Fruit fly (Drosophila melanogaster) whole organism, embryonic: Measurements from ENCODE around the gene Eip75B.

ENCODE experiments used
- Awh ChIP-seq: fragments of 200-800 bp; sonication (Bioruptor generic); IDR thresholded peaks from 2 replicates; pipeline ENCODE4, ENCODE4 v1.3.6; 2022; ENCODE audit warnings: missing biosample characterization, missing genetic modification characterization
- B-H2 ChIP-seq: fragments of 200-800 bp; sonication (Bioruptor generic); optimal IDR thresholded peaks from 2 replicates; lab custom pipeline; 2018; ENCODE audit warnings: missing biosample characterization, mild to moderate bottlenecking, missing genetic modification characterization
- CG11504 ChIP-seq: fragments of 200-800 bp; sonication (Bioruptor generic); optimal IDR thresholded peaks from 3 replicates; lab custom pipeline; 2019; ENCODE audit warnings: missing biosample characterization, mild to moderate bottlenecking, missing genetic modification characterization, moderate library complexity
- CG1233 ChIP-seq: fragments of 200-800 bp; sonication (Bioruptor generic); optimal IDR thresholded peaks from 4 replicates; lab custom pipeline; 2018; ENCODE audit warnings: missing biosample characterization, mild to moderate bottlenecking, missing genetic modification characterization
- CG15601 ChIP-seq: fragments of 200-800 bp; sonication (Bioruptor generic); optimal IDR thresholded peaks from 3 replicates; lab custom pipeline; 2019; ENCODE audit warnings: missing biosample characterization, mild to moderate bottlenecking, missing genetic modification characterization, moderate library complexity
- CG1647 ChIP-seq: fragments of 200-800 bp; sonication (Bioruptor generic); optimal IDR thresholded peaks from 3 replicates; lab custom pipeline; 2016; ENCODE audit warnings: missing biosample characterization, missing genetic modification characterization
- CG17359 ChIP-seq: fragments of 200-800 bp; sonication (Bioruptor generic); optimal IDR thresholded peaks from 3 replicates; lab custom pipeline; 2018; ENCODE audit warnings: missing biosample characterization, mild to moderate bottlenecking, missing genetic modification characterization, moderate library complexity
- CG17385 ChIP-seq: fragments of 200-800 bp; sonication (Bioruptor generic); optimal IDR thresholded peaks from 3 replicates; lab custom pipeline; 2018; ENCODE audit warnings: missing biosample characterization, mild to moderate bottlenecking, missing genetic modification characterization
- CG1792 ChIP-seq: fragments of 200-800 bp; sonication (Bioruptor generic); optimal IDR thresholded peaks from 2 replicates; lab custom pipeline; 2016; ENCODE audit warnings: missing biosample characterization, missing genetic modification characterization
- CG18011 ChIP-seq: fragments of 200-800 bp; sonication (Bioruptor generic); optimal IDR thresholded peaks from 2 replicates; lab custom pipeline; 2017; ENCODE audit warnings: missing biosample characterization, missing genetic modification characterization, mild to moderate bottlenecking, moderate library complexity, missing genotype
- CG32532 ChIP-seq: fragments of 200-800 bp; sonication (Bioruptor generic); IDR thresholded peaks from 2 replicates; pipeline ENCODE4 v1.3.6; 2022; ENCODE audit warnings: missing biosample characterization, missing genetic modification characterization
- CG34376 ChIP-seq: fragments of 200-800 bp; sonication (Bioruptor generic); optimal IDR thresholded peaks from 2 replicates; lab custom pipeline; 2018; ENCODE audit warnings: missing biosample characterization, mild to moderate bottlenecking, missing genetic modification characterization
- CG42726 ChIP-seq: fragments of 200-800 bp; sonication (Bioruptor generic); IDR thresholded peaks from 2 replicates; pipeline ENCODE4 v1.3.6; 2022; ENCODE audit warnings: missing biosample characterization, missing genetic modification characterization; ENCODE audit not compliant: partially characterized antibody
- CG6813 ChIP-seq: fragments of 200-800 bp; sonication (Bioruptor generic); optimal IDR thresholded peaks from 2 replicates; lab custom pipeline; 2017; ENCODE audit warnings: missing biosample characterization, missing genetic modification characterization, mild to moderate bottlenecking, moderate library complexity, missing genetic modification reagents
- CG9817 ChIP-seq: fragments of 200-800 bp; sonication (Bioruptor generic); optimal IDR thresholded peaks from 2 replicates; lab custom pipeline; 2018; ENCODE audit warnings: missing biosample characterization, mild to moderate bottlenecking, missing genetic modification characterization, moderate library complexity
- D ChIP-seq, 2 experiments: fragments of 200-800 bp in 1 of 2; fragments of >200 bp in 1 of 2; sonication (Bioruptor generic) in 1 of 2; optimal IDR thresholded peaks; 2 replicates in 1 of 2; 3 replicates in 1 of 2; lab custom pipeline; 2017; ENCODE audit warnings: mild to moderate bottlenecking in 1 of 2, missing biosample characterization in 1 of 2, missing genetic modification characterization in 1 of 2, missing genetic modification reagents in 1 of 2
- Doc3 ChIP-seq: fragments of 200-800 bp; sonication (Bioruptor generic); IDR thresholded peaks from 3 replicates; pipeline ENCODE4 v1.3.6; 2022; ENCODE audit warnings: missing biosample characterization, missing genetic modification characterization; ENCODE audit not compliant: partially characterized antibody
- E2f1 ChIP-seq: fragments of 200-800 bp; sonication (Bioruptor generic); IDR thresholded peaks from 2 replicates; pipeline ENCODE4 v1.3.6; 2022; ENCODE audit warnings: missing biosample characterization, missing genetic modification characterization
- Eip74EF ChIP-seq, 2 experiments: fragments of 200-800 bp in 1 of 2; fragments of >200 bp in 1 of 2; sonication (Bioruptor generic) in 1 of 2; optimal IDR thresholded peaks; 2 replicates each; lab custom pipeline; 2017 to 2019; ENCODE audit warnings: missing biosample characterization in 2 of 2, missing genetic modification characterization in 2 of 2, mild to moderate bottlenecking in 1 of 2, moderate library complexity in 1 of 2
- Hr39 ChIP-seq: fragments of >200 bp; optimal IDR thresholded peaks from 2 replicates; lab custom pipeline; 2017
- Hr51 ChIP-seq, 2 experiments: fragments of 200-800 bp; sonication (Bioruptor generic); optimal IDR thresholded peaks; 2 replicates in 1 of 2; 3 replicates in 1 of 2; lab custom pipeline; 2016 to 2018; ENCODE audit warnings: missing biosample characterization in 2 of 2, missing genetic modification characterization in 2 of 2, mild to moderate bottlenecking in 1 of 2, moderate library complexity in 1 of 2
- Hr78 ChIP-seq, 2 experiments: fragments of 200-800 bp in 1 of 2; fragments of >200 bp in 1 of 2; sonication (Bioruptor generic) in 1 of 2; optimal IDR thresholded peaks; 2 replicates each; lab custom pipeline; 2017 to 2019; ENCODE audit warnings: missing biosample characterization in 2 of 2, missing genetic modification characterization in 2 of 2, mild to moderate bottlenecking in 1 of 2, moderate library complexity in 1 of 2
- Rfx ChIP-seq: fragments of 200-800 bp; sonication (Bioruptor generic); IDR thresholded peaks from 2 replicates; pipeline ENCODE4 v1.3.6; 2022; ENCODE audit warnings: missing biosample characterization, missing genetic modification characterization
- Six4 ChIP-seq: fragments of 200-800 bp; sonication (Bioruptor generic); optimal IDR thresholded peaks from 2 replicates; lab custom pipeline; 2016; ENCODE audit warnings: missing biosample characterization, missing genetic modification characterization
- Stat92E ChIP-seq, 3 experiments: fragments of >200 bp in 2 of 3; fragments of 200-800 bp in 1 of 3; sonication (Bioruptor generic) in 1 of 3; optimal IDR thresholded peaks; 2 replicates each; lab custom pipeline; 2017 to 2019; ENCODE audit warnings: missing biosample characterization in 3 of 3, missing genetic modification characterization in 3 of 3, mild to moderate bottlenecking in 1 of 3, moderate library complexity in 1 of 3
- ac ChIP-seq: fragments of 200-800 bp; sonication (Bioruptor generic); optimal IDR thresholded peaks from 3 replicates; lab custom pipeline; 2017; ENCODE audit warnings: missing biosample characterization, mild to moderate bottlenecking, missing genetic modification characterization
- aop ChIP-seq: fragments of 200-800 bp; sonication (Bioruptor generic); IDR thresholded peaks from 2 replicates; pipeline ENCODE4 v1.3.6; 2022; ENCODE audit warnings: missing biosample characterization, missing genetic modification characterization
- bbx ChIP-seq: fragments of 200-800 bp; sonication (Bioruptor generic); IDR thresholded peaks from 2 replicates; pipeline ENCODE4 v1.3.6; 2022; ENCODE audit warnings: missing biosample characterization, missing genetic modification characterization; ENCODE audit not compliant: partially characterized antibody
- chinmo ChIP-seq: fragments of 200-800 bp; sonication (Bioruptor generic); IDR thresholded peaks from 4 replicates; pipeline ENCODE4 v1.3.6; 2022; ENCODE audit warnings: missing biosample characterization, missing genetic modification characterization; ENCODE audit not compliant: partially characterized antibody
- da ChIP-seq: fragments of 200-800 bp; sonication (Bioruptor generic); optimal IDR thresholded peaks from 2 replicates; lab custom pipeline; 2016; ENCODE audit warnings: missing biosample characterization, missing genetic modification characterization
- dati ChIP-seq: fragments of 200-800 bp; sonication (Bioruptor generic); IDR thresholded peaks from 2 replicates; pipeline ENCODE4 v1.3.6; 2022; ENCODE audit warnings: missing biosample characterization, missing genetic modification characterization
- dmrt11E ChIP-seq: fragments of 200-800 bp; sonication (Bioruptor generic); optimal IDR thresholded peaks from 3 replicates; lab custom pipeline; 2018; ENCODE audit warnings: missing biosample characterization, mild to moderate bottlenecking, missing genetic modification characterization, moderate library complexity
- gsb-n ChIP-seq: fragments of 200-800 bp; sonication (Bioruptor generic); optimal IDR thresholded peaks from 3 replicates; lab custom pipeline; 2018; ENCODE audit warnings: missing biosample characterization, mild to moderate bottlenecking, missing genetic modification characterization
- her ChIP-seq: fragments of 200-800 bp; sonication (Bioruptor generic); optimal IDR thresholded peaks from 2 replicates; lab custom pipeline; 2016; ENCODE audit warnings: missing biosample characterization, missing genetic modification characterization
- jigr1 ChIP-seq: fragments of 200-800 bp; sonication (Bioruptor generic); IDR thresholded peaks from 3 replicates; pipeline ENCODE4 v1.3.6; 2022; ENCODE audit warnings: missing biosample characterization, missing genetic modification characterization
- luna ChIP-seq: fragments of 200-800 bp; sonication (Bioruptor generic); optimal IDR thresholded peaks from 2 replicates; lab custom pipeline; 2016; ENCODE audit warnings: missing biosample characterization, missing genetic modification characterization
- prd ChIP-seq, 3 experiments: fragments of >200 bp in 2 of 3; fragments of 200-800 bp in 1 of 3; sonication (Bioruptor generic) in 1 of 3; optimal IDR thresholded peaks in 2 of 3; IDR thresholded peaks in 1 of 3; 2 replicates in 2 of 3; 3 replicates in 1 of 3; pipeline versions ENCODE4 v1.3.6 to Lab custom; 2017 to 2022; ENCODE audit warnings: missing biosample characterization in 1 of 3, missing genetic modification characterization in 1 of 3
- row ChIP-seq: fragments of 200-800 bp; sonication (Bioruptor generic); IDR thresholded peaks from 3 replicates; pipeline ENCODE4 v1.3.6; 2022; ENCODE audit warnings: missing biosample characterization, missing genetic modification characterization
- sd ChIP-seq: fragments of 200-800 bp; sonication (Bioruptor generic); optimal IDR thresholded peaks from 3 replicates; lab custom pipeline; 2018; ENCODE audit warnings: missing biosample characterization, mild to moderate bottlenecking, missing genetic modification characterization, moderate library complexity
- sisA ChIP-seq: fragments of 200-800 bp; sonication (Bioruptor generic); IDR thresholded peaks from 2 replicates; pipeline ENCODE4 v1.3.6; 2022; ENCODE audit warnings: missing biosample characterization, missing genetic modification characterization
- slp2 ChIP-seq: fragments of 200-800 bp; sonication (Bioruptor generic); optimal IDR thresholded peaks from 2 replicates; lab custom pipeline; 2016; ENCODE audit warnings: missing biosample characterization, missing genetic modification characterization
- sna ChIP-seq: fragments of 200-800 bp; sonication (Bioruptor generic); IDR thresholded peaks from 2 replicates; pipeline ENCODE4 v1.3.6; 2022; ENCODE audit warnings: missing biosample characterization, missing genetic modification characterization; ENCODE audit not compliant: partially characterized antibody
- sug ChIP-seq: fragments of 200-800 bp; optimal IDR thresholded peaks from 2 replicates; lab custom pipeline; 2019; ENCODE audit warnings: missing biosample characterization, mild to moderate bottlenecking, missing genetic modification characterization, moderate library complexity
- tup ChIP-seq: fragments of 200-800 bp; sonication (Bioruptor generic); optimal IDR thresholded peaks from 2 replicates; lab custom pipeline; 2016; ENCODE audit warnings: missing biosample characterization, mild to moderate bottlenecking, missing genetic modification characterization, moderate library complexity
- zfh2 ChIP-seq: fragments of 200-800 bp; sonication (Bioruptor generic); optimal IDR thresholded peaks from 2 replicates; lab custom pipeline; 2016; ENCODE audit warnings: missing biosample characterization, missing genetic modification characterization

Eip75B gene

DNA sequence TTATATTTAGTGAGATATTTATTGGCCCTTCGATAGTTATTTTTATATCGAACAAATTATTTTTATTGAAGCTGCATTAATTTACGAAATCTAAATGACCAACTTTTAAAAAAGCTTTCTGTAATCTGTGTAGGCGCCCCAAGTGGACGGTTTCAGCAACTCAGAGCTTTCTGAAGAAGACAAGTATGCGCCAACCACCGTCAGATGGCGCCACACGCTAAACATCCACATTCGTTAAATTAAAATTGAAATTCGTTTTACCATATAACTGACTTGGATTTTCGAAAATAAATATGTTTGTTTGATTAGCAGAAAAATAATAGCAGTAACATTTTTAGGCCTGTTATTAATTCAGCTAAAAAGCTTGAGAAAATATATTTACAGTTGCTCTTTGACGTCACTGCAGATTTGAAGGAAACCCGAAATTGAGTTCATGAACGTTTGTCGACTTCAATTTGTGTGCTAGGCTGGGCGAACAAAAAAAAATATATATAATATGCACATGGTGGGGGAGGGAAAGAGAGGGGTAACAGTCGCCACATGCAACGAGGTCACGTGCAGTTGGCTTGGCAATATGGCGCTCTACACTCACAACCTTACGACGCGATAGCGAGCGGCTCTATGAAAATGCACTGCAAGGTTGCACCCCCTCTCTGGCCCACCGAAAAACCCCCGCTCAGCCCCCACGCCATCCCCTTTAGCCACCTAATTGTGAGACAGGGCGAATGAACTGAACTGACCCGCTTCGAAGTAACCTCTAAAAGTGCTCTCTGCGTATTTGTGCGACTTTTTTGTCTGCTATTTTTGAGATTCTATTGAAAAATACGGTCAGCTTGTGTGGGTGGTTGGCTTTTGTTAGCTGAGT lies 44.6 kb downstream of the Eip75B start (continued):
- TF ChIP-seq Six4, result peak; percentile 66
- TF ChIP-seq bbx, result no peak; the same call in 1 of the 2 replicates
- peak; percentile 82 for TF ChIP-seq sug (tag; lab: Kevin White, UChicago)
- TF ChIP-seq CG17385 (GFP tag; lab: Kevin White, UChicago), result peak; percentile 85
- no peak for TF ChIP-seq aop
- TF ChIP-seq gsb-n (tag; lab: Kevin White, UChicago), result peak; percentile 62
- TF ChIP-seq B-H2 (GFP tag; lab: Kevin White, UChicago), result peak; percentile 93
- TF ChIP-seq E2f1 (GFP tag; lab: Robert Waterston, UW), result peak; percentile 75
- TF ChIP-seq CG18011 (GFP tag; lab: Kevin White, UChicago), result peak; percentile 88
- TF ChIP-seq luna (GFP tag; lab: Kevin White, UChicago), result peak; percentile 48
- peak; percentile 73 for TF ChIP-seq CG42726 (GFP tag; lab: Robert Waterston, UW)
- no peak for TF ChIP-seq prd (optimal IDR thresholded peaks at IDR 0.05; lab: Kevin White, UChicago)
- peak; percentile 41; the same call in 2 of the 3 replicates for TF ChIP-seq prd (GFP tag; IDR thresholded peaks at IDR 0.05; lab: Robert Waterston, UW)
- peak; percentile 34; the same call in 2 of the 3 replicates for TF ChIP-seq row (GFP tag; lab: Robert Waterston, UW)
- peak; percentile 72 for TF ChIP-seq CG1792
- TF ChIP-seq D (optimal IDR thresholded peaks at IDR 0.05; lab: Kevin White, UChicago), result no peak
- TF ChIP-seq D (GFP tag; optimal IDR thresholded peaks at IDR 0.05; lab: Kevin White, UChicago), result peak; percentile 84
- peak; percentile 63 for TF ChIP-seq dmrt11E (tag; lab: Kevin White, UChicago)
- peak; percentile 81 for TF ChIP-seq CG11504 (tag; lab: Kevin White, UChicago)
- TF ChIP-seq CG9817 (tag; lab: Kevin White, UChicago), result peak; percentile 71
- peak in 1 of 2 experiments; percentile 66 for TF ChIP-seq Hr78 (GFP tag; optimal IDR thresholded peaks at IDR 0.05; lab: Kevin White, UChicago)
- no peak for TF ChIP-seq sna
- TF ChIP-seq CG15601 (tag; lab: Kevin White, UChicago), result peak; percentile 83
- peak; percentile 51 for TF ChIP-seq ac (GFP tag; lab: Kevin White, UChicago)
- TF ChIP-seq tup (GFP tag; lab: Kevin White, UChicago), result peak; percentile 54
- peak; percentile 78; the same call in 2 of the 4 replicates for TF ChIP-seq chinmo (GFP tag; lab: Robert Waterston, UW)
- peak; percentile 95 for TF ChIP-seq CG32532 (GFP tag; lab: Robert Waterston, UW)
- TF ChIP-seq slp2 (GFP tag; lab: Kevin White, UChicago), result peak; percentile 86
- TF ChIP-seq dati (GFP tag; lab: Robert Waterston, UW), result 0 out of 2 replicates have a peak, but pooled peaks have one; percentile 9
- TF ChIP-seq sd, result peak; percentile 76
- peak; percentile 81 for TF ChIP-seq da
- peak; percentile 92 for TF ChIP-seq CG6813
- peak; percentile 72 to 83 for TF ChIP-seq Hr51 (GFP tag; optimal IDR thresholded peaks at IDR 0.05; lab: Kevin White, UChicago)
- peak; percentile 86 for TF ChIP-seq CG1233
- peak; percentile 83 for TF ChIP-seq her (GFP tag; lab: Kevin White, UChicago)
- TF ChIP-seq Hr39 (lab: Kevin White, UChicago), result no peak
- TF ChIP-seq Stat92E (GFP tag; optimal IDR thresholded peaks at IDR 0.05; lab: Kevin White, UChicago), result no peak
- peak; percentile 56 for TF ChIP-seq CG1647 (GFP tag; lab: Kevin White, UChicago)
- TF ChIP-seq CG17359 (tag; lab: Kevin White, UChicago), result peak; percentile 87
- peak; percentile 92 for TF ChIP-seq CG34376 (GFP tag; lab: Kevin White, UChicago)
- peak; percentile 38; the same call in 1 of the 2 replicates for TF ChIP-seq sisA
- no peak for TF ChIP-seq jigr1
- TF ChIP-seq Eip74EF (GFP tag; optimal IDR thresholded peaks at IDR 0.05; lab: Kevin White, UChicago), result peak in 1 of 2 experiments; percentile 47
- TF ChIP-seq Awh (GFP tag; lab: Robert Waterston, UW), result peak; percentile 91
- TF ChIP-seq Doc3, result no peak
- TF ChIP-seq Rfx (GFP tag; lab: Robert Waterston, UW), result peak; percentile 93
- TF ChIP-seq zfh2 (GFP tag; lab: Kevin White, UChicago), result peak; percentile 57
